Fruit fly (Drosophila melanogaster): ENCODE data around the gene Pgant4.

Pgant4 gene

dm6 chr2L:3444789-3445188 is 27.6 kb upstream of the Pgant4 start (continued):
- peak; percentile 51 for TF ChIP-seq CG10209 (GFP tag; optimal IDR thresholded peaks at IDR 0.05)
- peak; percentile 7; the same call in 1 of the 2 replicates for TF ChIP-seq CG4404 (GFP tag; IDR thresholded peaks at IDR 0.05)
- TF ChIP-seq Rfx (GFP tag; IDR thresholded peaks at IDR 0.05), result peak; percentile 60
- no peak for TF ChIP-seq CG10565 (GFP tag; optimal IDR thresholded peaks at IDR 0.05)
- peak; percentile 8 for TF ChIP-seq NC2β (GFP tag; optimal IDR thresholded peaks at IDR 0.05)
- peak; percentile 73 for TF ChIP-seq vvl (GFP tag; IDR thresholded peaks at IDR 0.05)
- no peak for TF ChIP-seq CG3995 (GFP tag; optimal IDR thresholded peaks at IDR 0.05)
- TF ChIP-seq yki (optimal IDR thresholded peaks at IDR 0.05), result no peak
- no peak for TF ChIP-seq CG10147 (GFP tag; optimal IDR thresholded peaks at IDR 0.05)
- no peak for TF ChIP-seq BtbVII (GFP tag; optimal IDR thresholded peaks at IDR 0.05)
- TF ChIP-seq dysf (GFP tag; IDR thresholded peaks at IDR 0.05), result peak; percentile 66; the same call in 2 of the 3 replicates
- peak; percentile 19 for TF ChIP-seq Atf-2 (GFP tag; optimal IDR thresholded peaks at IDR 0.05)
- peak; percentile 15 for TF ChIP-seq CG33213 (GFP tag; optimal IDR thresholded peaks at IDR 0.05)
- no peak for TF ChIP-seq CG4730 (GFP tag; IDR thresholded peaks at IDR 0.05)
- peak; percentile 14 for TF ChIP-seq Chrac-16 (GFP tag; optimal IDR thresholded peaks at IDR 0.05)
- 0 out of 2 replicates have a peak, but pooled peaks have one; percentile 26 for TF ChIP-seq danr (GFP tag; IDR thresholded peaks at IDR 0.05)
- TF ChIP-seq CG2889 (GFP tag; IDR thresholded peaks at IDR 0.05), result 0 out of 3 replicates have a peak, but pooled peaks have one; percentile 47
- no peak for TF ChIP-seq CG18599 (GFP tag; optimal IDR thresholded peaks at IDR 0.05)
- 0 out of 3 replicates have a peak, but pooled peaks have one; percentile 33 for TF ChIP-seq CG11695 (GFP tag; IDR thresholded peaks at IDR 0.05)
- TF ChIP-seq CG3726 (GFP tag; IDR thresholded peaks at IDR 0.05), result 0 out of 3 replicates have a peak, but pooled peaks have one; percentile 20
- TF ChIP-seq CG5180 (GFP tag; optimal IDR thresholded peaks at IDR 0.05), result no peak
- TF ChIP-seq ci (GFP tag; IDR thresholded peaks at IDR 0.05), result peak; percentile 63
- TF ChIP-seq CG15073 (GFP tag; optimal IDR thresholded peaks at IDR 0.05), result no peak
- no peak for TF ChIP-seq CG9797 (GFP tag; optimal IDR thresholded peaks at IDR 0.05)
- TF ChIP-seq Med (GFP tag), result peak; percentile 88
- no peak for TF ChIP-seq CG18619 (GFP tag; optimal IDR thresholded peaks at IDR 0.05)
- 0 out of 3 replicates have a peak, but pooled peaks have one; percentile 18 for TF ChIP-seq ase (GFP tag; IDR thresholded peaks at IDR 0.05)
- no peak for TF ChIP-seq Doc3 (GFP tag; IDR thresholded peaks at IDR 0.05; ENCODE audit: partially characterized antibody)
- TF ChIP-seq kah (GFP tag; optimal IDR thresholded peaks at IDR 0.05), result no peak
- TF ChIP-seq Ssrp (tag; optimal IDR thresholded peaks at IDR 0.05), result peak; percentile 26
- TF ChIP-seq CG8478 (optimal IDR thresholded peaks at IDR 0.05), result no peak
- TF ChIP-seq Oli (tag; optimal IDR thresholded peaks at IDR 0.05), result peak; percentile 49
- TF ChIP-seq CG31365 (tag; optimal IDR thresholded peaks at IDR 0.05), result no peak
- TF ChIP-seq tna (GFP tag; IDR thresholded peaks at IDR 0.05; ENCODE audit: partially characterized antibody), result no peak
- peak; percentile 81 for TF ChIP-seq sens (GFP tag)
- no peak for TF ChIP-seq Sin3A (optimal IDR thresholded peaks at IDR 0.05)
- peak; percentile 49 for TF ChIP-seq CG12391 (tag; optimal IDR thresholded peaks at IDR 0.05)
- TF ChIP-seq CG5245 (GFP tag; optimal IDR thresholded peaks at IDR 0.05), result peak; percentile 46
- TF ChIP-seq CG12104 (GFP tag; optimal IDR thresholded peaks at IDR 0.05), result no peak
- TF ChIP-seq ERR (GFP tag; optimal IDR thresholded peaks at IDR 0.05), result peak; percentile 22
- TF ChIP-seq kay (GFP tag; optimal IDR thresholded peaks at IDR 0.05), result no peak
- peak; percentile 18 for TF ChIP-seq Abd-B (GFP tag; optimal IDR thresholded peaks at IDR 0.05)
- TF ChIP-seq Optix (GFP tag; IDR thresholded peaks at IDR 0.05), result peak; percentile 60; the same call in 1 of the 3 replicates
- TF ChIP-seq Lhr (GFP tag; optimal IDR thresholded peaks at IDR 0.05), result no peak
- TF ChIP-seq pho (GFP tag; optimal IDR thresholded peaks at IDR 0.05), result no peak
- TF ChIP-seq Mrtf (GFP tag; IDR thresholded peaks at IDR 0.05), result peak; percentile 40; the same call in 1 of the 3 replicates
- TF ChIP-seq CG30431 (GFP tag; optimal IDR thresholded peaks at IDR 0.05), result peak; percentile 41
- no peak for TF ChIP-seq cad (GFP tag; optimal IDR thresholded peaks at IDR 0.05)
- peak in 1 of 2 experiments; percentile 6 for TF ChIP-seq Hr51 (GFP tag; optimal IDR thresholded peaks at IDR 0.05)
- TF ChIP-seq CG7928 (GFP tag; optimal IDR thresholded peaks at IDR 0.05), result no peak
- 0 out of 2 replicates have a peak, but pooled peaks have one; percentile 27 for TF ChIP-seq klu (GFP tag; IDR thresholded peaks at IDR 0.05)
- no peak for TF ChIP-seq Dip2 (GFP tag; IDR thresholded peaks at IDR 0.05)
